Worm (Caenorhabditis elegans): ENCODE results near the gene T19C3.5.
A peak's percentile ranks its signal among the peaks of the same experiment; 100 is the strongest.

T19C3.5 gene

ce11 chrIII:656660-657059 lies 28.9 kb upstream of the T19C3.5 start:
- TF ChIP-seq nhr-120 (GFP tag; IDR thresholded peaks at IDR 0.05) = no peak
- TF ChIP-seq dpl-1 (GFP tag; optimal IDR thresholded peaks at IDR 0.05) = no peak
- TF ChIP-seq nfya-2 (GFP tag; IDR thresholded peaks at IDR 0.05) = no peak
- TF ChIP-seq F57A8.1 (GFP tag; optimal IDR thresholded peaks at IDR 0.05) = no peak
- no peak for TF ChIP-seq attf-3 (GFP tag; conservative IDR thresholded peaks at IDR 0.05)
- TF ChIP-seq attf-5 (GFP tag; optimal IDR thresholded peaks at IDR 0.05) = no peak
- TF ChIP-seq snpc-4 (GFP tag; optimal IDR thresholded peaks at IDR 0.05) = no peak
- no peak for TF ChIP-seq snpc-4 (tag; optimal IDR thresholded peaks at IDR 0.05)
- no peak for TF ChIP-seq lin-35 (GFP tag; optimal IDR thresholded peaks at IDR 0.05)
- TF ChIP-seq ztf-18 (tag; optimal IDR thresholded peaks at IDR 0.05) = no peak
- no peak for TF ChIP-seq Y56A3A.18 (GFP tag; IDR thresholded peaks at IDR 0.05)
- TF ChIP-seq F10E7.11 (tag; optimal IDR thresholded peaks at IDR 0.05) = no peak
- TF ChIP-seq egrh-3 (GFP tag; IDR thresholded peaks at IDR 0.05) = no peak
- TF ChIP-seq tbx-9 (tag; optimal IDR thresholded peaks at IDR 0.05; ENCODE audit: borderline replicate concordance) = no peak
- TF ChIP-seq mes-4 (tag; optimal IDR thresholded peaks at IDR 0.05) = no peak
- no peak for TF ChIP-seq madf-8 (GFP tag; conservative IDR thresholded peaks at IDR 0.05)

ce11 chrIII:654365-654764 lies 26.6 kb upstream of the T19C3.5 start:
- no peak for TF ChIP-seq lir-1 (GFP tag; conservative IDR thresholded peaks at IDR 0.05)
- peak; percentile 53 for TF ChIP-seq madf-8 (GFP tag; conservative IDR thresholded peaks at IDR 0.05)
- 0 out of 2 replicates have a peak, but pooled peaks have one; percentile 12 for TF ChIP-seq F33H1.4 (GFP tag; IDR thresholded peaks at IDR 0.05)
- peak; percentile 89 for TF ChIP-seq hmg-1.2 (GFP tag; IDR thresholded peaks at IDR 0.05)
- TF ChIP-seq ceh-100 (GFP tag; IDR thresholded peaks at IDR 0.05) = no peak; the same call in 1 of the 2 replicates
- 0 out of 2 replicates have a peak, but pooled peaks have one; percentile 19 for TF ChIP-seq ceh-91 (GFP tag; IDR thresholded peaks at IDR 0.05)
- 0 out of 2 replicates have a peak, but pooled peaks have one; percentile 21 for TF ChIP-seq dox-1 (GFP tag; IDR thresholded peaks at IDR 0.05)
- 0 out of 2 replicates have a peak, but pooled peaks have one; percentile 8 for TF ChIP-seq cebp-1 (GFP tag; IDR thresholded peaks at IDR 0.05)
- TF ChIP-seq cebp-1 (tag; optimal IDR thresholded peaks at IDR 0.05) = peak; percentile 81
- peak; percentile 78 for TF ChIP-seq efl-1 (GFP tag; optimal IDR thresholded peaks at IDR 0.05)
- peak; percentile 47 for TF ChIP-seq xnd-1 (tag; optimal IDR thresholded peaks at IDR 0.05)
- no peak for TF ChIP-seq Y67H2A.10 (GFP tag; conservative IDR thresholded peaks at IDR 0.05)
- peak; percentile 30; the same call in 1 of the 2 replicates for TF ChIP-seq mcd-1 (GFP tag; IDR thresholded peaks at IDR 0.05)
- 0 out of 2 replicates have a peak, but pooled peaks have one; percentile 49 for TF ChIP-seq madf-3 (GFP tag; IDR thresholded peaks at IDR 0.05)
- TF ChIP-seq Y53G8AR.9 (GFP tag; conservative IDR thresholded peaks at IDR 0.05) = no peak
- 0 out of 2 replicates have a peak, but pooled peaks have one; percentile 23 for TF ChIP-seq aptf-2 (GFP tag; conservative IDR thresholded peaks at IDR 0.05)
- peak; percentile 89 for TF ChIP-seq madf-6 (GFP tag; IDR thresholded peaks at IDR 0.05)

- TF ChIP-seq nhr-80 (tag; optimal IDR thresholded peaks at IDR 0.05) (peak; percentile 63), lin-35 (GFP tag; optimal IDR thresholded peaks at IDR 0.05) (no peak)
Observed at ce11 chrIII:651587-651986, 23.8 kb upstream of the T19C3.5 start.

ce11 chrIII:650539-650938 lies 22.8 kb upstream of the T19C3.5 start:
- TF ChIP-seq cebp-2 (GFP tag; IDR thresholded peaks at IDR 0.05) (no peak), rcor-1 (GFP tag; IDR thresholded peaks at IDR 0.05) (no peak)

Measured in whole organism, young adult.